Fruit fly (Drosophila melanogaster) whole organism, embryonic: ENCODE data around the gene CG9919.

Source experiments
- Awh ChIP-seq: fragments of 200-800 bp; sonication (Bioruptor generic); IDR thresholded peaks from 2 replicates; pipeline ENCODE4, ENCODE4 v1.3.6; 2022; ENCODE audit warnings: missing biosample characterization, missing genetic modification characterization
- Bgb ChIP-seq: fragments of 200-800 bp; sonication (Bioruptor generic); IDR thresholded peaks from 2 replicates; pipeline ENCODE4 v1.3.6; 2022; ENCODE audit warnings: missing biosample characterization, missing genetic modification characterization; ENCODE audit not compliant: partially characterized antibody
- CG10431 ChIP-seq: fragments of 200-800 bp; sonication (Bioruptor generic); optimal IDR thresholded peaks from 3 replicates; lab custom pipeline; 2018; ENCODE audit warnings: missing biosample characterization, mild to moderate bottlenecking, missing genetic modification characterization
- CG10543 ChIP-seq: fragments of 200-800 bp; sonication (Bioruptor generic); optimal IDR thresholded peaks from 3 replicates; lab custom pipeline; 2017; ENCODE audit warnings: missing biosample characterization, mild to moderate bottlenecking, missing genetic modification characterization, moderate library complexity
- CG11696 ChIP-seq: fragments of 200-800 bp; sonication (Bioruptor generic); IDR thresholded peaks from 2 replicates; pipeline ENCODE4 v1.3.6; 2022; ENCODE audit warnings: missing biosample characterization, missing genetic modification characterization
- CG12236 ChIP-seq: fragments of 200-800 bp; sonication (Bioruptor generic); optimal IDR thresholded peaks from 2 replicates; lab custom pipeline; 2016; ENCODE audit warnings: missing biosample characterization, missing genetic modification characterization
- CG13624 ChIP-seq: fragments of 200-800 bp; sonication (Bioruptor generic); optimal IDR thresholded peaks from 2 replicates; lab custom pipeline; 2016; ENCODE audit warnings: missing biosample characterization, missing genetic modification characterization
- CG17328 ChIP-seq: fragments of 200-800 bp; sonication (Bioruptor generic); IDR thresholded peaks from 2 replicates; pipeline ENCODE4 v1.3.6; 2022; ENCODE audit warnings: missing biosample characterization, missing genetic modification characterization
- CG17361 ChIP-seq: fragments of 200-800 bp; sonication (Bioruptor generic); IDR thresholded peaks from 3 replicates; pipeline ENCODE4 v1.3.6; 2022; ENCODE audit warnings: missing biosample characterization, missing genetic modification characterization
- CG2129 ChIP-seq: fragments of 200-800 bp; sonication (Bioruptor generic); IDR thresholded peaks from 2 replicates; pipeline ENCODE4 v1.3.6; 2022; ENCODE audit warnings: missing biosample characterization, missing genetic modification characterization; ENCODE audit not compliant: partially characterized antibody
- CG2875 ChIP-seq: fragments of 200-800 bp; sonication (Bioruptor generic); optimal IDR thresholded peaks from 2 replicates; lab custom pipeline; 2017; ENCODE audit warnings: missing biosample characterization, mild to moderate bottlenecking, missing genetic modification characterization, missing genetic modification reagents
- CG2889 ChIP-seq: fragments of 200-800 bp; sonication (Bioruptor generic); IDR thresholded peaks from 3 replicates; pipeline ENCODE4 v1.3.6; 2022; ENCODE audit warnings: missing biosample characterization, missing genetic modification characterization
- CG30403 ChIP-seq: fragments of 200-800 bp; sonication (Bioruptor generic); optimal IDR thresholded peaks from 3 replicates; lab custom pipeline; 2016; ENCODE audit warnings: missing biosample characterization, missing genetic modification characterization
- CG34376 ChIP-seq: fragments of 200-800 bp; sonication (Bioruptor generic); optimal IDR thresholded peaks from 2 replicates; lab custom pipeline; 2018; ENCODE audit warnings: missing biosample characterization, mild to moderate bottlenecking, missing genetic modification characterization
- CG4328 ChIP-seq: fragments of 200-800 bp; sonication (Bioruptor generic); optimal IDR thresholded peaks from 3 replicates; lab custom pipeline; 2017; ENCODE audit warnings: missing biosample characterization, missing genetic modification reagents, missing genetic modification characterization
- CG6765 ChIP-seq: fragments of 200-800 bp; sonication (Bioruptor generic); optimal IDR thresholded peaks from 3 replicates; lab custom pipeline; 2017; ENCODE audit warnings: missing biosample characterization, mild to moderate bottlenecking, missing genetic modification characterization
- CG7745 ChIP-seq: fragments of 200-800 bp; sonication (Bioruptor generic); optimal IDR thresholded peaks from 2 replicates; lab custom pipeline; 2018; ENCODE audit warnings: missing biosample characterization, mild to moderate bottlenecking, missing genetic modification characterization, moderate library complexity
- CG8089 ChIP-seq: fragments of 200-800 bp; sonication (Bioruptor generic); optimal IDR thresholded peaks from 3 replicates; lab custom pipeline; 2016; ENCODE audit warnings: missing biosample characterization, missing genetic modification characterization
- CG8290 ChIP-seq, 3 experiments: fragments of 200-800 bp; sonication (Bioruptor generic); optimal IDR thresholded peaks; 2 replicates each; lab custom pipeline; 2016 to 2019; ENCODE audit warnings: missing biosample characterization in 3 of 3, missing genetic modification characterization in 3 of 3, mild to moderate bottlenecking in 2 of 3, moderate library complexity in 1 of 3
- CG8478 ChIP-seq: fragments of >200 bp; optimal IDR thresholded peaks from 2 replicates; lab custom pipeline; 2018
- ERR ChIP-seq: fragments of 200-800 bp; sonication (Bioruptor generic); optimal IDR thresholded peaks from 2 replicates; lab custom pipeline; 2016; ENCODE audit warnings: missing biosample characterization, missing genetic modification characterization
- GATAe ChIP-seq: fragments of 200-800 bp; sonication (Bioruptor generic); conservative IDR thresholded peaks from 2 replicates; pipeline ENCODE4 v1.3.6; 2022; ENCODE audit warnings: missing biosample characterization, missing genetic modification characterization
- Gsc ChIP-seq: fragments of 200-800 bp; sonication (Bioruptor generic); IDR thresholded peaks from 2 replicates; pipeline ENCODE4 v1.3.6; 2022; ENCODE audit warnings: missing biosample characterization, missing genetic modification characterization
- Hey ChIP-seq: fragments of 200-800 bp; sonication (Bioruptor generic); optimal IDR thresholded peaks from 3 replicates; lab custom pipeline; 2018; ENCODE audit warnings: missing biosample characterization, mild to moderate bottlenecking, missing genetic modification characterization
- Hr3 ChIP-seq: fragments of 200-800 bp; sonication (Bioruptor generic); optimal IDR thresholded peaks from 3 replicates; lab custom pipeline; 2016; ENCODE audit warnings: missing biosample characterization, missing genetic modification characterization
- Med ChIP-seq: fragments of 200-800 bp; sonication (Bioruptor generic); peaks from one replicate; lab custom pipeline; 2016; ENCODE audit warnings: missing biosample characterization, missing genetic modification characterization, mild to moderate bottlenecking, inconsistent platforms, moderate library complexity
- Meics ChIP-seq: fragments of 200-800 bp; sonication (Bioruptor generic); optimal IDR thresholded peaks from 2 replicates; lab custom pipeline; 2017; ENCODE audit warnings: missing biosample characterization, mild to moderate bottlenecking, missing genetic modification characterization
- bbx ChIP-seq: fragments of 200-800 bp; sonication (Bioruptor generic); IDR thresholded peaks from 2 replicates; pipeline ENCODE4 v1.3.6; 2022; ENCODE audit warnings: missing biosample characterization, missing genetic modification characterization; ENCODE audit not compliant: partially characterized antibody
- bcd ChIP-seq: fragments of 200-800 bp; sonication (Bioruptor generic); optimal IDR thresholded peaks from 2 replicates; lab custom pipeline; 2017; ENCODE audit warnings: missing biosample characterization, mild to moderate bottlenecking, missing genetic modification characterization
- chinmo ChIP-seq: fragments of 200-800 bp; sonication (Bioruptor generic); IDR thresholded peaks from 4 replicates; pipeline ENCODE4 v1.3.6; 2022; ENCODE audit warnings: missing biosample characterization, missing genetic modification characterization; ENCODE audit not compliant: partially characterized antibody
- croc ChIP-seq: fragments of 200-800 bp; sonication (Bioruptor generic); conservative IDR thresholded peaks from 3 replicates; pipeline ENCODE4 v1.3.6; 2022; ENCODE audit warnings: missing biosample characterization, missing genetic modification characterization
- crol ChIP-seq: fragments of 200-800 bp; sonication (Bioruptor generic); IDR thresholded peaks from 2 replicates; pipeline ENCODE4 v1.3.6; 2022; ENCODE audit warnings: missing biosample characterization, missing genetic modification characterization
- cwo ChIP-seq: fragments of 200-800 bp; sonication (Bioruptor generic); optimal IDR thresholded peaks from 3 replicates; lab custom pipeline; 2017; ENCODE audit warnings: missing biosample characterization, missing genetic modification characterization, mild to moderate bottlenecking, moderate library complexity, missing genetic modification reagents
- exex ChIP-seq: fragments of 200-800 bp; sonication (Bioruptor generic); optimal IDR thresholded peaks from 4 replicates; lab custom pipeline; 2018; ENCODE audit warnings: missing biosample characterization, mild to moderate bottlenecking, missing genetic modification characterization, moderate library complexity
- hkb ChIP-seq, 2 experiments: fragments of 200-800 bp in 1 of 2; fragments of >200 bp in 1 of 2; sonication (Bioruptor generic) in 1 of 2; IDR thresholded peaks in 1 of 2; optimal IDR thresholded peaks in 1 of 2; 2 replicates each; pipeline versions ENCODE4 v1.3.6 to Lab custom; 2017 to 2022; ENCODE audit warnings: missing biosample characterization in 1 of 2, missing genetic modification characterization in 1 of 2
- kah ChIP-seq: fragments of 200-800 bp; sonication (Bioruptor generic); optimal IDR thresholded peaks from 2 replicates; lab custom pipeline; 2018; ENCODE audit warnings: missing biosample characterization, mild to moderate bottlenecking, missing genetic modification characterization
- mirr ChIP-seq: fragments of 200-800 bp; sonication (Bioruptor generic); optimal IDR thresholded peaks from 3 replicates; lab custom pipeline; 2018; ENCODE audit warnings: missing biosample characterization, mild to moderate bottlenecking, missing genetic modification characterization
- oc ChIP-seq: fragments of 200-800 bp; sonication (Bioruptor generic); optimal IDR thresholded peaks from 2 replicates; lab custom pipeline; 2018; ENCODE audit warnings: missing biosample characterization, mild to moderate bottlenecking, missing genetic modification characterization, moderate library complexity
- prd ChIP-seq, 3 experiments: fragments of >200 bp in 2 of 3; fragments of 200-800 bp in 1 of 3; sonication (Bioruptor generic) in 1 of 3; optimal IDR thresholded peaks in 2 of 3; IDR thresholded peaks in 1 of 3; 2 replicates in 2 of 3; 3 replicates in 1 of 3; pipeline versions ENCODE4 v1.3.6 to Lab custom; 2017 to 2022; ENCODE audit warnings: missing biosample characterization in 1 of 3, missing genetic modification characterization in 1 of 3
- ranshi ChIP-seq: fragments of 200-800 bp; sonication (Bioruptor generic); IDR thresholded peaks from 2 replicates; pipeline ENCODE4 v1.3.6; 2022; ENCODE audit warnings: missing biosample characterization, missing genetic modification characterization
- sd ChIP-seq: fragments of 200-800 bp; sonication (Bioruptor generic); optimal IDR thresholded peaks from 3 replicates; lab custom pipeline; 2018; ENCODE audit warnings: missing biosample characterization, mild to moderate bottlenecking, missing genetic modification characterization, moderate library complexity
- sob ChIP-seq: fragments of 200-800 bp; sonication (Bioruptor generic); IDR thresholded peaks from 2 replicates; pipeline ENCODE4 v1.3.6; 2022; ENCODE audit warnings: missing biosample characterization, missing genetic modification characterization
- sqz ChIP-seq: fragments of 200-800 bp; sonication (Bioruptor generic); optimal IDR thresholded peaks from 3 replicates; lab custom pipeline; 2018; ENCODE audit warnings: missing biosample characterization, mild to moderate bottlenecking, missing genetic modification characterization
- sug ChIP-seq: fragments of 200-800 bp; optimal IDR thresholded peaks from 2 replicates; lab custom pipeline; 2019; ENCODE audit warnings: missing biosample characterization, mild to moderate bottlenecking, missing genetic modification characterization, moderate library complexity
- vvl ChIP-seq: fragments of 200-800 bp; sonication (Bioruptor generic); IDR thresholded peaks from 2 replicates; pipeline ENCODE4 v1.3.6; 2022; ENCODE audit warnings: missing biosample characterization, missing genetic modification characterization

CG9919 gene

dm6 chrX:16285186-16285585 is 45.4 kb downstream of the CG9919 start (continued):
- no peak for TF ChIP-seq CG10431 (GFP tag; lab: Kevin White, UChicago)
- 0 out of 3 replicates have a peak, but pooled peaks have one; percentile 33 for TF ChIP-seq CG17361 (GFP tag; lab: Robert Waterston, UW)
- TF ChIP-seq Hr3 (GFP tag; lab: Kevin White, UChicago): no peak
- TF ChIP-seq CG30403 (GFP tag; lab: Kevin White, UChicago): peak; percentile 28
- TF ChIP-seq hkb (optimal IDR thresholded peaks at IDR 0.05; lab: Kevin White, UChicago): no peak
- 0 out of 2 replicates have a peak, but pooled peaks have one; percentile 28 for TF ChIP-seq hkb (GFP tag; IDR thresholded peaks at IDR 0.05; lab: Robert Waterston, UW)
- TF ChIP-seq CG8478 (lab: Kevin White, UChicago): no peak
- no peak for TF ChIP-seq Hey
- TF ChIP-seq CG11696 (GFP tag; lab: Robert Waterston, UW): no peak
- TF ChIP-seq prd (optimal IDR thresholded peaks at IDR 0.05; lab: Kevin White, UChicago): no peak
- peak; percentile 22; the same call in 1 of the 3 replicates for TF ChIP-seq prd (GFP tag; IDR thresholded peaks at IDR 0.05; lab: Robert Waterston, UW)
- 0 out of 2 replicates have a peak, but pooled peaks have one; percentile 15 for TF ChIP-seq CG17328
- no peak for TF ChIP-seq CG2129 (GFP tag; lab: Robert Waterston, UW)
- TF ChIP-seq CG2889: no peak
- TF ChIP-seq ERR (GFP tag; lab: Kevin White, UChicago): no peak
- no peak for TF ChIP-seq CG12236 (GFP tag; lab: Kevin White, UChicago)
- TF ChIP-seq croc (GFP tag; lab: Robert Waterston, UW): no peak
- TF ChIP-seq ranshi (GFP tag; lab: Robert Waterston, UW): 0 out of 2 replicates have a peak, but pooled peaks have one; percentile 28
- TF ChIP-seq Gsc (GFP tag; lab: Robert Waterston, UW): no peak

dm6 chrX:16281717-16282529 is 48.6 kb downstream of the CG9919 start:
- TF ChIP-seq cwo (GFP tag; lab: Kevin White, UChicago): peak; percentile 43
- TF ChIP-seq Hey: peak; percentile 62
- no peak for TF ChIP-seq CG17361 (GFP tag; lab: Robert Waterston, UW)
- no peak for TF ChIP-seq CG8089
- TF ChIP-seq CG34376 (GFP tag; lab: Kevin White, UChicago): peak; percentile 97
- peak; percentile 26; the same call in 1 of the 2 replicates for TF ChIP-seq Bgb
- peak; percentile 3 for TF ChIP-seq CG13624 (GFP tag; lab: Kevin White, UChicago)
- no peak for TF ChIP-seq Awh (GFP tag; lab: Robert Waterston, UW)
- TF ChIP-seq mirr (GFP tag; lab: Kevin White, UChicago): peak; percentile 83
- peak; percentile 17 for TF ChIP-seq CG7745 (tag; lab: Kevin White, UChicago)
- peak; percentile 93 for TF ChIP-seq crol (GFP tag; lab: Robert Waterston, UW)
- TF ChIP-seq sd (tag; lab: Kevin White, UChicago): peak; percentile 55
- TF ChIP-seq bbx (GFP tag; lab: Robert Waterston, UW): no peak
- TF ChIP-seq oc (tag; lab: Kevin White, UChicago): peak; percentile 24
- peak; percentile 7 for TF ChIP-seq Meics (GFP tag; lab: Kevin White, UChicago)
- peak; percentile 31 for TF ChIP-seq GATAe (GFP tag; lab: Robert Waterston, UW)
- TF ChIP-seq exex (tag; lab: Kevin White, UChicago): peak; percentile 88
- peak; percentile 11 for TF ChIP-seq bcd
- no peak for TF ChIP-seq CG8290 (GFP tag; optimal IDR thresholded peaks at IDR 0.05; lab: Kevin White, UChicago)
- TF ChIP-seq CG8290 (tag; optimal IDR thresholded peaks at IDR 0.05; lab: Kevin White, UChicago): peak in 1 of 2 experiments; percentile 60
- TF ChIP-seq Med (GFP tag; lab: Kevin White, UChicago): peak; percentile 69
- no peak for TF ChIP-seq kah (GFP tag; lab: Kevin White, UChicago)
- peak; percentile 11 for TF ChIP-seq CG4328 (GFP tag; lab: Kevin White, UChicago)
- TF ChIP-seq sob: 0 out of 2 replicates have a peak, but pooled peaks have one; percentile 23
- peak; percentile 97 for TF ChIP-seq sug (tag; lab: Kevin White, UChicago)
- TF ChIP-seq chinmo (GFP tag; lab: Robert Waterston, UW): 0 out of 4 replicates have a peak, but pooled peaks have one; percentile 53
- no peak for TF ChIP-seq CG2875 (GFP tag; lab: Kevin White, UChicago)
- TF ChIP-seq CG10543: peak; percentile 72
- TF ChIP-seq CG6765 (GFP tag; lab: Kevin White, UChicago): no peak
- TF ChIP-seq vvl: 0 out of 2 replicates have a peak, but pooled peaks have one; percentile 34
- TF ChIP-seq sqz (GFP tag; lab: Kevin White, UChicago): peak; percentile 73
